Fruit fly (Drosophila melanogaster): Measurements from ENCODE around the gene Acat2.

DNA sequence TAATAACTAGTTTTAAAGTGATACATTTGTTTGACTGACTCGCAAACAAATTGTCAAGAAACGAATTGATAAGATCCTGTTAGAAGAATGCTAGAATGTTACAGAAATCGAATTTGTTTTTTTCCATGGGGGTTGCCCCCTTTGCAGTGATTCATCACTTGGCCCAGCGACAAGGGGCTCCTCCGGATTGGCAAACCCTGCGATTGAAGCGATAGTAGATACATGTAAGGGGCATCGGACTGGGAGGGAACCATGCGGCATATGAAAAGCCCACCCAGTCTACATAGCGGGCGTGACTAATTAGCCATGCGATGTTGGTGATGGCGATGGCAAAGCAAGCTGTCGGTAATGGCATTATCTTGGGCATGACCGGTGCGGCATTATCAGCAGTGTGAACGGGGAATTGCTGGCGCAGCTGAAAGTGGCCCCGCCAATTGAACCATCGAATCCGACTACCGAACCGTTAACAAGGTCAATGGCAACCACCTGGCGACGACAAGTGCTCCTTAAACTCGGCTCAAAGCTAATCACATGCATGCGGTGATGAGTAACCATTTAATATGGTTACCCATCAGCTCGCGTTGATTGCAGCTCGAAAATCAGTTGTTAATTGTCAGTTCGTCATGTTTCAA, 44.3 kb downstream of the Acat2 start:
- TF ChIP-seq psq (optimal IDR thresholded peaks at IDR 0.05) (no peak), Myc (optimal IDR thresholded peaks at IDR 0.05) (no peak)
